Fruit fly (Drosophila melanogaster) whole organism, prepupa: ENCODE data around the gene AIMP2.

ENCODE experiments used
- CG10631 ChIP-seq: fragments of 200-800 bp; sonication (Bioruptor generic); optimal IDR thresholded peaks from 2 replicates; lab custom pipeline; 2016; ENCODE audit warnings: missing biosample characterization, missing genetic modification characterization
- CG10669 ChIP-seq: fragments of 200-800 bp; sonication (Bioruptor generic); optimal IDR thresholded peaks from 3 replicates; lab custom pipeline; 2018; ENCODE audit warnings: missing biosample characterization, mild to moderate bottlenecking, missing genetic modification characterization, moderate library complexity
- CG15336 ChIP-seq: fragments of 200-800 bp; sonication (Bioruptor generic); IDR thresholded peaks from 2 replicates; pipeline ENCODE4 v1.3.6; 2022; ENCODE audit warnings: missing biosample characterization, missing genetic modification characterization
- CG16779 ChIP-seq: fragments of 200-800 bp; sonication (Bioruptor generic); optimal IDR thresholded peaks from 3 replicates; lab custom pipeline; 2017; ENCODE audit warnings: missing biosample characterization, mild to moderate bottlenecking, missing genetic modification characterization
- CG3032 ChIP-seq: fragments of 200-800 bp; optimal IDR thresholded peaks from 2 replicates; lab custom pipeline; 2019; ENCODE audit warnings: missing biosample characterization, mild to moderate bottlenecking, missing genetic modification characterization, moderate library complexity
- CG6854 ChIP-seq: fragments of 200-800 bp; sonication (Bioruptor generic); optimal IDR thresholded peaks from 2 replicates; lab custom pipeline; 2017; ENCODE audit warnings: missing biosample characterization, mild to moderate bottlenecking, missing genetic modification characterization
- Met ChIP-seq: fragments of 200-800 bp; sonication (Bioruptor generic); optimal IDR thresholded peaks from 3 replicates; lab custom pipeline; 2016; ENCODE audit warnings: missing biosample characterization, missing genetic modification characterization
- Smox ChIP-seq: fragments of 200-800 bp; sonication (Bioruptor generic); optimal IDR thresholded peaks from 3 replicates; lab custom pipeline; 2016; ENCODE audit warnings: missing biosample characterization, missing genetic modification characterization
- Sox102F ChIP-seq: fragments of 200-800 bp; sonication (Bioruptor generic); optimal IDR thresholded peaks from 2 replicates; lab custom pipeline; 2016; ENCODE audit warnings: missing biosample characterization, mild to moderate bottlenecking, missing genetic modification characterization
- acj6 ChIP-seq: fragments of 200-800 bp; sonication (Bioruptor generic); optimal IDR thresholded peaks from 3 replicates; lab custom pipeline; 2016; ENCODE audit warnings: missing biosample characterization, missing genetic modification characterization
- esn ChIP-seq: fragments of 200-800 bp; sonication (Bioruptor generic); optimal IDR thresholded peaks from 2 replicates; lab custom pipeline; 2016; ENCODE audit warnings: missing biosample characterization, mild to moderate bottlenecking, missing genetic modification characterization, moderate library complexity
- fd85E ChIP-seq: fragments of 200-800 bp; sonication (Bioruptor generic); optimal IDR thresholded peaks from 3 replicates; lab custom pipeline; 2016; ENCODE audit warnings: missing biosample characterization, missing genetic modification characterization
- lz ChIP-seq: fragments of 200-800 bp; sonication (Bioruptor generic); optimal IDR thresholded peaks from 3 replicates; lab custom pipeline; 2016; ENCODE audit warnings: missing biosample characterization, missing genetic modification characterization
- ss ChIP-seq, 2 experiments: fragments of 200-800 bp; sonication (Bioruptor generic); optimal IDR thresholded peaks; 2 replicates in 1 of 2; 3 replicates in 1 of 2; lab custom pipeline; 2017 to 2018; ENCODE audit warnings: mild to moderate bottlenecking in 2 of 2, missing biosample characterization in 2 of 2, missing genetic modification characterization in 2 of 2, moderate library complexity in 1 of 2

DNA sequence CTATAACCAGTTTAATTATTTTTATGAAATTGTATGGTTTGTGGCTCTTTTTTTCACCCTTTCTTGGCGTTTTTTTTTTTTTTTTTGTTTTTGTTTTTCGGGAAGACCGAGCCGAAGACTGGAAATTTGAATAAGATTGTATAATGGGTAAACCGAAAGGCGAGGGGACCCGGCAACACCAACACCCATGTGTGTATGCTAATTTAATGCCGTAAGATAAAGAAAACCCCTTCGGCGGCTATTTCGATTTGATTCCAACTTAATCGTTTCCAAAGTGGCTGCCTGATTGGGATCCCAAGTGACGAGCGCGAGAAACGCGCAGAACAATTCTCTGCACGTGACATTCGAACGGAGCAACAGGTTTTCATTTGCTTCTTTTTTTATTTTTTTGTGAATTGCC lies 40.0 kb upstream of the AIMP2 start:
- TF ChIP-seq ss (GFP tag; optimal IDR thresholded peaks at IDR 0.05; lab: Kevin White, UChicago): no peak
- TF ChIP-seq lz (GFP tag; lab: Kevin White, UChicago): no peak
- no peak for TF ChIP-seq Smox
- TF ChIP-seq fd85E (GFP tag; lab: Kevin White, UChicago): no peak
- no peak for TF ChIP-seq acj6
- peak; percentile 27; the same call in 1 of the 2 replicates for TF ChIP-seq CG15336 (GFP tag; lab: Robert Waterston, UW)
- TF ChIP-seq CG10669 (GFP tag; lab: Kevin White, UChicago): no peak
- no peak for TF ChIP-seq CG10631
- no peak for TF ChIP-seq esn (GFP tag; lab: Kevin White, UChicago)
- TF ChIP-seq Met: no peak
- no peak for TF ChIP-seq CG6854 (GFP tag; lab: Kevin White, UChicago)
- TF ChIP-seq CG3032 (tag; lab: Kevin White, UChicago): no peak
- no peak for TF ChIP-seq Sox102F (GFP tag; lab: Kevin White, UChicago)
- no peak for TF ChIP-seq CG16779 (tag; lab: Kevin White, UChicago)
